Fruit fly (Drosophila melanogaster) whole organism, embryonic: ENCODE measurements around the gene CG11384.

Experiments
- CG3163 ChIP-seq: fragments of 200-800 bp; sonication (Bioruptor generic); optimal IDR thresholded peaks from 3 replicates; lab custom pipeline; 2016; ENCODE audit warnings: missing biosample characterization, missing genetic modification characterization
- NFAT ChIP-seq: fragments of 200-800 bp; sonication (Bioruptor generic); IDR thresholded peaks from 2 replicates; pipeline ENCODE4 v1.3.6; 2022; ENCODE audit warnings: missing biosample characterization, missing genetic modification characterization
- Nf-YC ChIP-seq: fragments of 200-800 bp; optimal IDR thresholded peaks from 3 replicates; lab custom pipeline; 2019; ENCODE audit warnings: missing biosample characterization, mild to moderate bottlenecking, missing genetic modification characterization, moderate library complexity
- az2 ChIP-seq: fragments of 200-800 bp; sonication (Bioruptor generic); optimal IDR thresholded peaks from 3 replicates; lab custom pipeline; 2016; ENCODE audit warnings: missing biosample characterization, missing genetic modification characterization
- dmrt11E ChIP-seq: fragments of 200-800 bp; sonication (Bioruptor generic); optimal IDR thresholded peaks from 3 replicates; lab custom pipeline; 2018; ENCODE audit warnings: missing biosample characterization, mild to moderate bottlenecking, missing genetic modification characterization, moderate library complexity
- nerfin-2 ChIP-seq: fragments of 200-800 bp; sonication (Bioruptor generic); IDR thresholded peaks from 2 replicates; pipeline ENCODE4 v1.3.6; 2022; ENCODE audit warnings: missing biosample characterization, missing genetic modification characterization; ENCODE audit not compliant: partially characterized antibody
- psq ChIP-seq: fragments of 200-800 bp; sonication (Bioruptor generic); optimal IDR thresholded peaks from 2 replicates; lab custom pipeline; 2017; ENCODE audit warnings: missing biosample characterization, missing genetic modification characterization
- sna ChIP-seq: fragments of 200-800 bp; sonication (Bioruptor generic); IDR thresholded peaks from 2 replicates; pipeline ENCODE4 v1.3.6; 2022; ENCODE audit warnings: missing biosample characterization, missing genetic modification characterization; ENCODE audit not compliant: partially characterized antibody
- tap ChIP-seq: fragments of 200-800 bp; optimal IDR thresholded peaks from 3 replicates; lab custom pipeline; 2019; ENCODE audit warnings: missing biosample characterization, mild to moderate bottlenecking, missing genetic modification characterization, moderate library complexity

DNA sequence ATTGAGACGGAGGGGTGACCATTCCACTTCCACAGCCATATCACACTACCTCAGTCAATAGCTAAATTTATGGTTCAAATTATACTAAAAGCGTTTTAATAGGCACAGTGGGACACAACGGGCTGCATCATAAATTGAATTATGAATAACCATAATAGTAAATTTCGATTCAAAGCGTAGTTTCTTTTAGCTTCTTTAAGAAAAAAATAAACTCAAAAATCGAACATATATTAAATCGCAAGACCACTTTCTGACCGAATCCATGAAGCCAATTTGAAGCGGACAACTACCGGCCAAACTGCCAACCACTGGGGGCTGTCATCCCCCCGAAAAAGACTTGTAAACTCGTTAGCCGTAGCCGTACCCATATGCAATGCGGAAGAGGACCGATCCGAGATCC is 5.0 kb upstream of the CG11384 start:
- TF ChIP-seq nerfin-2 (GFP tag; lab: Robert Waterston, UW) (no peak), Nf-YC (tag; lab: Kevin White, UChicago) (no peak), NFAT (no peak), psq (GFP tag; lab: Kevin White, UChicago) (no peak), CG3163 (no peak), sna (GFP tag; lab: Robert Waterston, UW) (no peak), dmrt11E (tag; lab: Kevin White, UChicago) (no peak), tap (tag; lab: Kevin White, UChicago) (no peak), az2 (no peak)
